Worm (Caenorhabditis elegans): ENCODE data around the gene oatr-1.
A peak's percentile ranks its signal among the peaks of the same experiment; 100 is the strongest.

oatr-1 gene

DNA sequence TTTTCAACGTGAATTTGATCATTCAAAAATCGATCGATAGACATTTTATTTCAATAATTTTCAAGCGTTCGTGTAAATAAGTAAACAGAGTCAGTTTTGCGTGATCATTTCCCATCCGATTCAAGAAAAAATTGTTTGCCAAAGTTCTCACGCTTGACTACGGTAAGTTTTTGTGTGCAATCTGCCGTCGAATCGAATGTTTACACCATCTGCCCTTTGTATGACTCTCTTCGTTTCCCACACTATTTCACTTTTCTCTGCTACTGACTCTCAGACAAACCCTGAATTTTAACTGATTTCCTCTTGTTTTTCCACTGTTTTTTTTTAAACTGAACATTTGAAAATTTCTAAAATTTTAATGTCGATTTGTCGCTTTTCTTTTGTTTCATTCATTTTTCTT lies 51.2 kb downstream of the oatr-1 start (continued):
- peak in 1 of 2 experiments; percentile 11 for TF ChIP-seq let-607 (tag; optimal IDR thresholded peaks at IDR 0.05)
- no peak for TF ChIP-seq ceh-79 (tag; optimal IDR thresholded peaks at IDR 0.05)
- peak; percentile 76 for TF ChIP-seq attf-5 (GFP tag; optimal IDR thresholded peaks at IDR 0.05)
- no peak for TF ChIP-seq Y79H2A.3 (GFP tag; conservative IDR thresholded peaks at IDR 0.05)
- TF ChIP-seq rcor-1 (GFP tag; IDR thresholded peaks at IDR 0.05), result peak; percentile 73
- TF ChIP-seq gei-17 (GFP tag; optimal IDR thresholded peaks at IDR 0.05), result no peak
- no peak for TF ChIP-seq unc-62 (GFP tag; optimal IDR thresholded peaks at IDR 0.05)
- TF ChIP-seq F33H1.4 (GFP tag; IDR thresholded peaks at IDR 0.05), result peak; percentile 61
- TF ChIP-seq D2030.7 (GFP tag; IDR thresholded peaks at IDR 0.05), result peak; percentile 85
- peak; percentile 71; the same call in 1 of the 2 replicates for TF ChIP-seq B0336.3 (GFP tag; IDR thresholded peaks at IDR 0.05)
- TF ChIP-seq pha-4 (tag; optimal IDR thresholded peaks at IDR 0.05), result no peak
- TF ChIP-seq ceh-40 (GFP tag; IDR thresholded peaks at IDR 0.05), result 0 out of 2 replicates have a peak, but pooled peaks have one; percentile 9
- no peak for TF ChIP-seq ama-1 (optimal IDR thresholded peaks at IDR 0.05)
- TF ChIP-seq ama-1 (GFP tag; optimal IDR thresholded peaks at IDR 0.05), result no peak
- no peak for TF ChIP-seq ets-4 (GFP tag; optimal IDR thresholded peaks at IDR 0.05)
- TF ChIP-seq F49E8.2 (tag; optimal IDR thresholded peaks at IDR 0.05; ENCODE audit: insufficient read depth), result peak; percentile 58
- peak; percentile 83 for TF ChIP-seq madf-6 (GFP tag; IDR thresholded peaks at IDR 0.05)
- TF ChIP-seq K11D2.4 (GFP tag; IDR thresholded peaks at IDR 0.05), result no peak
- no peak for TF ChIP-seq T26A5.8 (tag; optimal IDR thresholded peaks at IDR 0.05)
- no peak for TF ChIP-seq egl-44 (GFP tag; IDR thresholded peaks at IDR 0.05)
- TF ChIP-seq Y56A3A.18 (GFP tag; IDR thresholded peaks at IDR 0.05), result no peak
- no peak for TF ChIP-seq die-1 (tag; optimal IDR thresholded peaks at IDR 0.05)
- TF ChIP-seq mel-28 (tag; optimal IDR thresholded peaks at IDR 0.05; ENCODE audit: borderline replicate concordance), result no peak
- no peak for TF ChIP-seq bed-1 (GFP tag; IDR thresholded peaks at IDR 0.05)
- TF ChIP-seq nhr-27 (tag; optimal IDR thresholded peaks at IDR 0.05), result no peak
- TF ChIP-seq attf-6 (GFP tag; IDR thresholded peaks at IDR 0.05), result no peak
- TF ChIP-seq madf-10 (tag; optimal IDR thresholded peaks at IDR 0.05), result peak; percentile 37
- 0 out of 2 replicates have a peak, but pooled peaks have one; percentile 44 for TF ChIP-seq madf-3 (GFP tag; IDR thresholded peaks at IDR 0.05)
- peak; percentile 54 for TF ChIP-seq efl-1 (GFP tag; optimal IDR thresholded peaks at IDR 0.05)
- no peak for TF ChIP-seq F10E7.11 (tag; optimal IDR thresholded peaks at IDR 0.05)
- no peak for TF ChIP-seq bed-2 (GFP tag; IDR thresholded peaks at IDR 0.05)
